Fruit fly (Drosophila melanogaster): ENCODE measurements around the gene Dsk.

Gene Dsk

dm6 chr3R:4232139-4233017 lies 42.3 kb upstream of the Dsk start, which contains the start of gene CG14641 (continued):
- TF ChIP-seq B-H1 (GFP tag; IDR thresholded peaks at IDR 0.05) (no peak), CG4404 (GFP tag; IDR thresholded peaks at IDR 0.05) (no peak), CG3995 (GFP tag; optimal IDR thresholded peaks at IDR 0.05) (peak; percentile 66), CG9932 (GFP tag; IDR thresholded peaks at IDR 0.05) (no peak), CG5180 (GFP tag; optimal IDR thresholded peaks at IDR 0.05) (no peak), sc (optimal IDR thresholded peaks at IDR 0.05) (no peak), sc (GFP tag; optimal IDR thresholded peaks at IDR 0.05) (no peak), esg (GFP tag; conservative IDR thresholded peaks at IDR 0.05) (no peak), ac (GFP tag; optimal IDR thresholded peaks at IDR 0.05) (no peak), repo (GFP tag; optimal IDR thresholded peaks at IDR 0.05) (no peak), psq (GFP tag; optimal IDR thresholded peaks at IDR 0.05) (no peak), CG6765 (GFP tag; optimal IDR thresholded peaks at IDR 0.05) (no peak), sqz (GFP tag; optimal IDR thresholded peaks at IDR 0.05) (no peak), trem (tag; optimal IDR thresholded peaks at IDR 0.05) (no peak), hth (optimal IDR thresholded peaks at IDR 0.05) (no peak), tna (GFP tag; IDR thresholded peaks at IDR 0.05; ENCODE audit: partially characterized antibody) (no peak), Sin3A (optimal IDR thresholded peaks at IDR 0.05) (no peak), maf-S (GFP tag; optimal IDR thresholded peaks at IDR 0.05) (no peak), CG9727 (GFP tag; optimal IDR thresholded peaks at IDR 0.05) (no peak), CG11723 (GFP tag; optimal IDR thresholded peaks at IDR 0.05) (peak; percentile 64), ase (GFP tag; IDR thresholded peaks at IDR 0.05) (no peak), dati (GFP tag; IDR thresholded peaks at IDR 0.05) (no peak), CG1602 (GFP tag; optimal IDR thresholded peaks at IDR 0.05) (no peak), CG4424 (GFP tag; optimal IDR thresholded peaks at IDR 0.05) (peak; percentile 16), CG7786 (GFP tag; optimal IDR thresholded peaks at IDR 0.05) (no peak), CG11093 (GFP tag; IDR thresholded peaks at IDR 0.05) (no peak), CG10543 (GFP tag; optimal IDR thresholded peaks at IDR 0.05) (no peak), CG4707 (GFP tag; optimal IDR thresholded peaks at IDR 0.05) (no peak), CG12769 (tag; optimal IDR thresholded peaks at IDR 0.05) (no peak), lab (GFP tag; optimal IDR thresholded peaks at IDR 0.05) (no peak), scrt (GFP tag; optimal IDR thresholded peaks at IDR 0.05) (no peak), peb (GFP tag; IDR thresholded peaks at IDR 0.05) (no peak), H15 (GFP tag; IDR thresholded peaks at IDR 0.05) (no peak), Bteb2 (GFP tag; optimal IDR thresholded peaks at IDR 0.05) (no peak), ro (GFP tag; IDR thresholded peaks at IDR 0.05) (no peak), CG42726 (GFP tag; IDR thresholded peaks at IDR 0.05; ENCODE audit: partially characterized antibody) (peak; percentile 60), lmd (GFP tag; IDR thresholded peaks at IDR 0.05) (no peak), CG12071 (GFP tag; optimal IDR thresholded peaks at IDR 0.05) (no peak), kni (GFP tag; optimal IDR thresholded peaks at IDR 0.05) (no peak), MBD-R2 (GFP tag; IDR thresholded peaks at IDR 0.05) (peak; percentile 37), dpn (GFP tag; optimal IDR thresholded peaks at IDR 0.05) (no peak), slp2 (GFP tag; optimal IDR thresholded peaks at IDR 0.05) (no peak), CG1647 (GFP tag; optimal IDR thresholded peaks at IDR 0.05) (no peak), CG14710 (tag; optimal IDR thresholded peaks at IDR 0.05) (peak; percentile 23), ttk (GFP tag; IDR thresholded peaks at IDR 0.05) (no peak), CG1024 (GFP tag; IDR thresholded peaks at IDR 0.05) (peak; percentile 94), CG15514 (GFP tag; optimal IDR thresholded peaks at IDR 0.05) (no peak), Lhr (GFP tag; optimal IDR thresholded peaks at IDR 0.05) (no peak), gcm (GFP tag; optimal IDR thresholded peaks at IDR 0.05) (no peak), kah (GFP tag; optimal IDR thresholded peaks at IDR 0.05) (no peak), CG16779 (GFP tag; IDR thresholded peaks at IDR 0.05) (no peak)

Measured in whole organism, embryonic.